Worm (Caenorhabditis elegans) whole organism, L1 larva: Measurements from ENCODE around the gene F47F2.1.
A peak's percentile ranks its signal among the peaks of the same experiment; 100 is the strongest.

Experiments used
- C16A3.4 ChIP-seq: fragments of 150-350 bp; optimal IDR thresholded peaks from 2 replicates; lab custom pipeline; 2014; ENCODE audit warnings: missing biosample characterization, missing genetic modification characterization
- aha-1 ChIP-seq: fragments of 150-350 bp; optimal IDR thresholded peaks from 2 replicates; lab custom pipeline; 2014; ENCODE audit warnings: missing biosample characterization, missing genetic modification characterization
- ceh-88 ChIP-seq: fragments of 200-800 bp; sonication (Bioruptor generic); IDR thresholded peaks from 2 replicates; pipeline ENCODE4 v1.3.6; 2022; ENCODE audit warnings: missing genetic modification characterization, missing compliant biosample characterization
- ces-1 ChIP-seq: fragments of 150-350 bp; optimal IDR thresholded peaks from 2 replicates; lab custom pipeline; 2014; ENCODE audit warnings: missing biosample characterization, missing genetic modification reagents, missing genetic modification characterization
- dsc-1 ChIP-seq: sonication (generic microtip); optimal IDR thresholded peaks from 2 replicates; lab custom pipeline; 2016; ENCODE audit warnings: mild to moderate bottlenecking, missing genetic modification characterization, missing compliant biosample characterization
- efl-1 ChIP-seq, 4 experiments: fragments of 150-350 bp; optimal IDR thresholded peaks in 3 of 4; peaks in 1 of 4; 1 replicate in 1 of 4; 2 replicates in 3 of 4; lab custom pipeline; 2014; ENCODE audit warnings: missing biosample characterization in 2 of 4, missing genetic modification characterization in 2 of 4, missing genetic modification reagents in 2 of 4
- egl-13 ChIP-seq: sonication (generic microtip); optimal IDR thresholded peaks from 2 replicates; lab custom pipeline; 2016; ENCODE audit warnings: missing genotype, missing genetic modification reagents, missing genetic modification characterization, missing compliant biosample characterization
- elt-2 ChIP-seq: sonication (generic microtip); optimal IDR thresholded peaks from 2 replicates; lab custom pipeline; 2016; ENCODE audit warnings: missing genetic modification characterization, mild to moderate bottlenecking, inconsistent platforms, missing compliant biosample characterization, missing genetic modification reagents
- ets-5 ChIP-seq: fragments of 200-800 bp; sonication (Bioruptor generic); IDR thresholded peaks from 2 replicates; pipeline ENCODE4 v1.3.6; 2022; ENCODE audit warnings: missing genetic modification characterization, missing compliant biosample characterization
- fkh-4 ChIP-seq: sonication (generic microtip); optimal IDR thresholded peaks from 2 replicates; lab custom pipeline; 2016; ENCODE audit warnings: missing compliant biosample characterization, missing genetic modification characterization, borderline replicate concordance
- fos-1 ChIP-seq: fragments of 150-350 bp; optimal IDR thresholded peaks from 2 replicates; lab custom pipeline; 2014; ENCODE audit warnings: missing biosample characterization, missing genetic modification characterization
- hlh-4 ChIP-seq: sonication (generic microtip); optimal IDR thresholded peaks from 2 replicates; lab custom pipeline; 2016; ENCODE audit warnings: mild to moderate bottlenecking, missing genetic modification characterization, missing compliant biosample characterization
- irx-1 ChIP-seq: sonication (generic microtip); optimal IDR thresholded peaks from 2 replicates; lab custom pipeline; 2016; ENCODE audit warnings: missing genetic modification characterization, missing compliant biosample characterization
- isw-1 ChIP-seq: fragments of 200-800 bp; sonication (Bioruptor generic); IDR thresholded peaks from 2 replicates; pipeline ENCODE4 v1.3.6; 2022; ENCODE audit warnings: missing genetic modification characterization, missing compliant biosample characterization
- lin-13 ChIP-seq: fragments of 150-350 bp; optimal IDR thresholded peaks from 2 replicates; lab custom pipeline; 2014; ENCODE audit warnings: missing biosample characterization, missing genetic modification reagents, missing genetic modification characterization
- lin-14 ChIP-seq: fragments of 200-800 bp; sonication (Bioruptor generic); optimal IDR thresholded peaks from 2 replicates; lab custom pipeline; 2018; ENCODE audit warnings: mild to moderate bottlenecking, missing genetic modification characterization, moderate library complexity, missing compliant biosample characterization
- lin-15B ChIP-seq: fragments of 150-350 bp; sonication (generic microtip); optimal IDR thresholded peaks from 3 replicates; lab custom pipeline; 2014; ENCODE audit warnings: missing biosample characterization, missing genetic modification characterization
- lin-35 ChIP-seq, 2 experiments: fragments of 150-350 bp; optimal IDR thresholded peaks; 2 replicates each; lab custom pipeline; 2014; ENCODE audit warnings: missing biosample characterization in 2 of 2, missing genetic modification characterization in 2 of 2, missing genetic modification reagents in 2 of 2
- lin-39 ChIP-seq: fragments of 150-350 bp; optimal IDR thresholded peaks from 2 replicates; lab custom pipeline; 2014; ENCODE audit warnings: missing biosample characterization, missing genetic modification reagents, missing genetic modification characterization
- lsy-2 ChIP-seq, 2 experiments: fragments of 150-350 bp; optimal IDR thresholded peaks; 2 replicates each; lab custom pipeline; 2014; ENCODE audit warnings: missing biosample characterization in 2 of 2, missing genetic modification characterization in 2 of 2
- mdl-1 ChIP-seq, 2 experiments: fragments of 150-350 bp; optimal IDR thresholded peaks; 2 replicates each; lab custom pipeline; 2014 to 2017; ENCODE audit warnings: missing biosample characterization in 2 of 2, missing genetic modification characterization in 2 of 2, inconsistent platforms in 1 of 2
- mef-2 ChIP-seq: fragments of 150-350 bp; optimal IDR thresholded peaks from 2 replicates; lab custom pipeline; 2014; ENCODE audit warnings: missing biosample characterization, missing genetic modification characterization
- mep-1 ChIP-seq: fragments of 150-350 bp; optimal IDR thresholded peaks from 2 replicates; lab custom pipeline; 2014; ENCODE audit warnings: missing biosample characterization, missing genetic modification characterization
- nhr-19 ChIP-seq: fragments of 200-800 bp; sonication (Bioruptor generic); conservative IDR thresholded peaks from 2 replicates; pipeline ENCODE4 v1.3.6; 2022; ENCODE audit warnings: missing genetic modification characterization, missing compliant biosample characterization
- nhr-20 ChIP-seq: sonication (generic microtip); optimal IDR thresholded peaks from 2 replicates; lab custom pipeline; 2016; ENCODE audit warnings: mild to moderate bottlenecking, missing genetic modification characterization, missing compliant biosample characterization
- nhr-237 ChIP-seq: fragments of 150-350 bp; optimal IDR thresholded peaks from 2 replicates; lab custom pipeline; 2014; ENCODE audit warnings: missing biosample characterization, missing genetic modification characterization
- nhr-47 ChIP-seq: sonication (generic microtip); optimal IDR thresholded peaks from 2 replicates; lab custom pipeline; 2016; ENCODE audit warnings: mild to moderate bottlenecking, missing genetic modification characterization, moderate library complexity, missing compliant biosample characterization
- nhr-71 ChIP-seq: sonication (generic microtip); optimal IDR thresholded peaks from 2 replicates; lab custom pipeline; 2016; ENCODE audit warnings: mild to moderate bottlenecking, missing genetic modification characterization, moderate library complexity, missing compliant biosample characterization
- nhr-85 ChIP-seq: sonication (generic microtip); peaks from one replicate; lab custom pipeline; 2016; ENCODE audit warnings: missing genetic modification characterization, inconsistent platforms, missing compliant biosample characterization
- nhr-90 ChIP-seq: sonication (generic microtip); optimal IDR thresholded peaks from 2 replicates; lab custom pipeline; 2016; ENCODE audit warnings: mild to moderate bottlenecking, missing genetic modification characterization, missing compliant biosample characterization; ENCODE audit not compliant: poor library complexity
- pag-3 ChIP-seq: sonication (generic microtip); optimal IDR thresholded peaks from 2 replicates; lab custom pipeline; 2017; ENCODE audit warnings: missing genetic modification characterization, mild to moderate bottlenecking, missing compliant biosample characterization, antibody characterized with exemption, borderline replicate concordance; ENCODE audit not compliant: insufficient read depth
- pax-3 ChIP-seq: fragments of 200-800 bp; sonication (Bioruptor generic); optimal IDR thresholded peaks from 2 replicates; lab custom pipeline; 2018; ENCODE audit warnings: mild to moderate bottlenecking, missing genetic modification characterization, moderate library complexity, missing compliant biosample characterization
- rnt-1 ChIP-seq: sonication (generic microtip); optimal IDR thresholded peaks from 2 replicates; lab custom pipeline; 2016; ENCODE audit warnings: mild to moderate bottlenecking, missing genetic modification characterization, moderate library complexity, missing compliant biosample characterization
- skn-1 ChIP-seq: fragments of 150-350 bp; optimal IDR thresholded peaks from 2 replicates; lab custom pipeline; 2014; ENCODE audit warnings: missing biosample characterization, missing genetic modification characterization
- snpc-4 ChIP-seq: fragments of 150-350 bp; optimal IDR thresholded peaks from 2 replicates; lab custom pipeline; 2014; ENCODE audit warnings: missing biosample characterization, missing genetic modification characterization
- snu-23 ChIP-seq: sonication (generic microtip); optimal IDR thresholded peaks from 2 replicates; lab custom pipeline; 2016; ENCODE audit warnings: missing genetic modification characterization, missing compliant biosample characterization
- sptf-1 ChIP-seq: fragments of 150-350 bp; optimal IDR thresholded peaks from 2 replicates; lab custom pipeline; 2014; ENCODE audit warnings: missing biosample characterization, missing genetic modification characterization
- sup-37 ChIP-seq: fragments of 200-800 bp; sonication (Bioruptor generic); optimal IDR thresholded peaks from 2 replicates; lab custom pipeline; 2018; ENCODE audit warnings: mild to moderate bottlenecking, missing genetic modification characterization, missing compliant biosample characterization
- swsn-7 ChIP-seq: sonication (generic microtip); optimal IDR thresholded peaks from 2 replicates; lab custom pipeline; 2016; ENCODE audit warnings: missing genetic modification characterization, missing compliant biosample characterization
- tbx-2 ChIP-seq: sonication (generic microtip); optimal IDR thresholded peaks from 2 replicates; lab custom pipeline; 2016; ENCODE audit warnings: missing genetic modification characterization, missing compliant biosample characterization
- tlp-1 ChIP-seq: fragments of 150-350 bp; optimal IDR thresholded peaks from 2 replicates; lab custom pipeline; 2014; ENCODE audit warnings: missing biosample characterization, missing genetic modification characterization
- unc-130 ChIP-seq: fragments of 150-350 bp; optimal IDR thresholded peaks from 2 replicates; lab custom pipeline; 2017; ENCODE audit warnings: missing biosample characterization, missing genetic modification characterization, inconsistent platforms
- unc-86 ChIP-seq: sonication (generic microtip); optimal IDR thresholded peaks from 2 replicates; lab custom pipeline; 2016; ENCODE audit warnings: missing genetic modification characterization, missing compliant biosample characterization
- xbp-1 ChIP-seq: sonication (generic microtip); optimal IDR thresholded peaks from 2 replicates; lab custom pipeline; 2016; ENCODE audit warnings: missing genetic modification characterization, missing compliant biosample characterization
- zip-4 ChIP-seq: fragments of 200-800 bp; sonication (Bioruptor generic); optimal IDR thresholded peaks from 2 replicates; lab custom pipeline; 2018; ENCODE audit warnings: mild to moderate bottlenecking, missing genetic modification characterization, moderate library complexity, missing compliant biosample characterization
- ztf-4 ChIP-seq: fragments of 150-350 bp; optimal IDR thresholded peaks from 2 replicates; lab custom pipeline; 2014; ENCODE audit warnings: missing biosample characterization, missing genetic modification characterization

Gene F47F2.1

ce11 chrX:3839172-3839571, 39.2 kb upstream of the F47F2.1 start (continued):
- TF ChIP-seq lin-14 (GFP tag; lab: Kevin White, UChicago): peak; percentile 94
- peak; percentile 40 for TF ChIP-seq nhr-90 (tag; lab: Kevin White, UChicago)
- TF ChIP-seq nhr-19 (GFP tag; lab: Robert Waterston, UW): peak; percentile 78
- peak; percentile 42 for TF ChIP-seq irx-1 (tag; lab: Kevin White, UChicago)
- peak; percentile 22 for TF ChIP-seq lin-13 (GFP tag; lab: Kevin White, UChicago)
- peak in 1 of 2 experiments; percentile 11 for TF ChIP-seq efl-1 (optimal IDR thresholded peaks at IDR 0.05; lab: Kevin White, UChicago)
- TF ChIP-seq efl-1 (GFP tag; optimal IDR thresholded peaks at IDR 0.05 in 1 of 2; lab: Kevin White, UChicago): no peak
- TF ChIP-seq C16A3.4 (tag; lab: Kevin White, UChicago): peak; percentile 7
- no peak for TF ChIP-seq ceh-88 (GFP tag; lab: Robert Waterston, UW)
- TF ChIP-seq lin-35 (GFP tag; optimal IDR thresholded peaks at IDR 0.05; lab: Kevin White, UChicago): peak; percentile 11 to 47
- peak; percentile 18 for TF ChIP-seq swsn-7 (tag; lab: Kevin White, UChicago)

- TF ChIP-seq C16A3.4 (tag; lab: Kevin White, UChicago) (no peak), xbp-1 (no peak), nhr-90 (tag; lab: Kevin White, UChicago) (peak; percentile 5), nhr-20 (tag; lab: Kevin White, UChicago) (peak; percentile 5), nhr-19 (GFP tag; lab: Robert Waterston, UW) (no peak), rnt-1 (tag; lab: Kevin White, UChicago) (peak; percentile 23), aha-1 (tag; lab: Kevin White, UChicago) (no peak), ceh-88 (GFP tag; lab: Robert Waterston, UW) (no peak), ztf-4 (tag; lab: Kevin White, UChicago) (no peak), pax-3 (no peak), lin-14 (GFP tag; lab: Kevin White, UChicago) (peak; percentile 16), tbx-2 (no peak), efl-1 (optimal IDR thresholded peaks at IDR 0.05; lab: Kevin White, UChicago) (no peak), efl-1 (GFP tag; optimal IDR thresholded peaks at IDR 0.05 in 1 of 2; lab: Kevin White, UChicago) (no peak), unc-86 (tag; lab: Kevin White, UChicago) (no peak), fkh-4 (no peak), sup-37 (GFP tag; lab: Kevin White, UChicago) (no peak), fos-1 (tag; lab: Kevin White, UChicago) (no peak), nhr-71 (tag; lab: Kevin White, UChicago) (peak; percentile 13), nhr-85 (peak; percentile 16), pag-3 (tag; lab: Kevin White, UChicago) (no peak), hlh-4 (no peak), lin-15B (tag; lab: Kevin White, UChicago) (no peak), tlp-1 (tag; lab: Kevin White, UChicago) (no peak), irx-1 (tag; lab: Kevin White, UChicago) (no peak), elt-2 (peak; percentile 85)
Observed at ce11 chrX:3842398-3842896, 35.9 kb upstream of the F47F2.1 start, which contains the start of gene ttr-48. Gene ttr-48, minus strand, starts transcription at chrX:3842448.

ce11 chrX:3853901-3854300, 24.4 kb upstream of the F47F2.1 start:
- TF ChIP-seq nhr-85 (no peak), mdl-1 (tag; optimal IDR thresholded peaks at IDR 0.05; lab: Kevin White, UChicago) (no peak), nhr-71 (tag; lab: Kevin White, UChicago) (peak; percentile 63), snpc-4 (no peak), unc-130 (tag; lab: Kevin White, UChicago) (no peak), snu-23 (GFP tag; lab: Kevin White, UChicago) (peak; percentile 57), lin-39 (tag; lab: Kevin White, UChicago) (peak; percentile 3), lsy-2 (tag; optimal IDR thresholded peaks at IDR 0.05; lab: Kevin White, UChicago) (peak; percentile 18 to 33), ets-5 (GFP tag; lab: Robert Waterston, UW) (no peak), dsc-1 (tag; lab: Kevin White, UChicago) (peak; percentile 73), efl-1 (optimal IDR thresholded peaks at IDR 0.05; lab: Kevin White, UChicago) (no peak), efl-1 (GFP tag; optimal IDR thresholded peaks at IDR 0.05 in 1 of 2; lab: Kevin White, UChicago) (no peak), egl-13 (tag; lab: Kevin White, UChicago) (no peak), rnt-1 (tag; lab: Kevin White, UChicago) (peak; percentile 84), nhr-237 (no peak), nhr-20 (tag; lab: Kevin White, UChicago) (peak; percentile 25), sptf-1 (tag; lab: Kevin White, UChicago) (no peak), C16A3.4 (tag; lab: Kevin White, UChicago) (no peak), mef-2 (tag; lab: Kevin White, UChicago) (no peak), zip-4 (GFP tag; lab: Kevin White, UChicago) (no peak), skn-1 (tag; lab: Kevin White, UChicago) (no peak), nhr-47 (tag; lab: Kevin White, UChicago) (peak; percentile 1), ces-1 (no peak), fos-1 (tag; lab: Kevin White, UChicago) (no peak), mep-1 (tag; lab: Kevin White, UChicago) (no peak), pag-3 (tag; lab: Kevin White, UChicago) (no peak), isw-1 (no peak)
